Worm (Caenorhabditis elegans) whole organism, L3 larva: ENCODE results near the gene T07F10.5.

Experiments used
- R02D3.7 ChIP-seq: fragments of 150-350 bp; optimal IDR thresholded peaks from 2 replicates; lab custom pipeline; 2014; ENCODE audit warnings: missing biosample characterization, missing genetic modification characterization
- ZK546.5 ChIP-seq: sonication (generic microtip); optimal IDR thresholded peaks from 2 replicates; lab custom pipeline; 2017; ENCODE audit warnings: missing biosample characterization, missing genetic modification characterization
- ama-1 ChIP-seq: fragments of 150-350 bp; optimal IDR thresholded peaks from 2 replicates; lab custom pipeline; 2018
- ceh-28 ChIP-seq: fragments of 150-350 bp; optimal IDR thresholded peaks from 2 replicates; lab custom pipeline; 2014; ENCODE audit warnings: missing biosample characterization, missing genetic modification reagents, missing genetic modification characterization
- ceh-82 ChIP-seq: fragments of 150-350 bp; optimal IDR thresholded peaks from 2 replicates; lab custom pipeline; 2014; ENCODE audit warnings: missing biosample characterization, missing genetic modification characterization
- ceh-9 ChIP-seq: sonication (generic microtip); optimal IDR thresholded peaks from 2 replicates; lab custom pipeline; 2018; ENCODE audit warnings: missing biosample characterization, missing genetic modification characterization
- daf-12 ChIP-seq: fragments of 150-350 bp; optimal IDR thresholded peaks from 2 replicates; lab custom pipeline; 2014; ENCODE audit warnings: missing biosample characterization, missing genetic modification reagents, missing genetic modification characterization
- egl-27 ChIP-seq: sonication (generic microtip); optimal IDR thresholded peaks from 4 replicates; lab custom pipeline; 2017; ENCODE audit warnings: missing biosample characterization, missing genetic modification reagents, missing genetic modification characterization
- elt-1 ChIP-seq: fragments of 150-350 bp; optimal IDR thresholded peaks from 2 replicates; lab custom pipeline; 2014; ENCODE audit warnings: missing biosample characterization, missing genetic modification characterization
- elt-3 ChIP-seq, 3 experiments: fragments of 150-350 bp in 1 of 3; sonication (generic microtip) in 2 of 3; optimal IDR thresholded peaks; 2 replicates in 2 of 3; 4 replicates in 1 of 3; lab custom pipeline; 2014 to 2017; ENCODE audit warnings: missing biosample characterization in 3 of 3, missing genetic modification characterization in 3 of 3
- eor-1 ChIP-seq, 2 experiments: fragments of 150-350 bp; optimal IDR thresholded peaks; 2 replicates each; lab custom pipeline; 2014 to 2018; ENCODE audit warnings: missing biosample characterization in 2 of 2, missing genetic modification characterization in 2 of 2
- fkh-10 ChIP-seq: sonication (generic microtip); optimal IDR thresholded peaks from 2 replicates; lab custom pipeline; 2017; ENCODE audit warnings: missing biosample characterization, missing genetic modification reagents, missing genetic modification characterization
- fkh-2 ChIP-seq: fragments of 150-350 bp; optimal IDR thresholded peaks from 2 replicates; lab custom pipeline; 2014; ENCODE audit warnings: missing biosample characterization, missing genetic modification reagents, missing genetic modification characterization
- fos-1 ChIP-seq: fragments of 150-350 bp; optimal IDR thresholded peaks from 2 replicates; lab custom pipeline; 2014; ENCODE audit warnings: missing biosample characterization, missing genetic modification characterization
- hmg-11 ChIP-seq: sonication (generic microtip); optimal IDR thresholded peaks from 2 replicates; lab custom pipeline; 2016; ENCODE audit warnings: missing genetic modification characterization, missing compliant biosample characterization
- jun-1 ChIP-seq: fragments of 150-350 bp; optimal IDR thresholded peaks from 2 replicates; lab custom pipeline; 2014; ENCODE audit warnings: missing biosample characterization, missing genetic modification reagents, missing genetic modification characterization
- lin-39 ChIP-seq: fragments of 150-350 bp; optimal IDR thresholded peaks from 2 replicates; lab custom pipeline; 2018; ENCODE audit warnings: missing biosample characterization, missing genetic modification reagents, missing genetic modification characterization
- lsy-12 ChIP-seq: sonication (generic microtip); optimal IDR thresholded peaks from 2 replicates; lab custom pipeline; 2016; ENCODE audit warnings: mild to moderate bottlenecking, missing genetic modification characterization, missing compliant biosample characterization
- mdl-1 ChIP-seq: fragments of 150-350 bp; optimal IDR thresholded peaks from 2 replicates; lab custom pipeline; 2014; ENCODE audit warnings: missing biosample characterization, missing genetic modification characterization
- mml-1 ChIP-seq: fragments of 150-350 bp; sonication (generic microtip); optimal IDR thresholded peaks from 3 replicates; lab custom pipeline; 2014; ENCODE audit warnings: missing biosample characterization, missing genetic modification characterization
- nhr-11 ChIP-seq: fragments of 150-350 bp; optimal IDR thresholded peaks from 2 replicates; lab custom pipeline; 2014; ENCODE audit warnings: missing biosample characterization, missing genetic modification characterization
- nhr-25 ChIP-seq: sonication (generic microtip); optimal IDR thresholded peaks from 2 replicates; lab custom pipeline; 2017; ENCODE audit warnings: missing biosample characterization, missing genetic modification characterization
- nhr-43 ChIP-seq: sonication (generic microtip); optimal IDR thresholded peaks from 2 replicates; lab custom pipeline; 2016; ENCODE audit warnings: mild to moderate bottlenecking, missing genetic modification characterization, missing compliant biosample characterization; ENCODE audit not compliant: poor library complexity, severe bottlenecking
- nhr-67 ChIP-seq: fragments of 150-350 bp; optimal IDR thresholded peaks from 2 replicates; lab custom pipeline; 2014; ENCODE audit warnings: missing biosample characterization, missing genetic modification characterization
- pqm-1 ChIP-seq: fragments of 150-350 bp; optimal IDR thresholded peaks from 2 replicates; lab custom pipeline; 2017; ENCODE audit warnings: missing biosample characterization, missing genetic modification characterization, inconsistent platforms
- snpc-4 ChIP-seq: fragments of 150-350 bp; optimal IDR thresholded peaks from 2 replicates; lab custom pipeline; 2014; ENCODE audit warnings: missing biosample characterization, missing genetic modification characterization
- unc-39 ChIP-seq: sonication (generic microtip); optimal IDR thresholded peaks from 4 replicates; lab custom pipeline; 2017; ENCODE audit warnings: missing biosample characterization, missing genetic modification characterization
- unc-62 ChIP-seq: fragments of 150-350 bp; sonication (generic microtip); optimal IDR thresholded peaks from 4 replicates; lab custom pipeline; 2014; ENCODE audit warnings: missing biosample characterization, missing genetic modification reagents, missing genetic modification characterization
- zag-1 ChIP-seq: fragments of 150-350 bp; optimal IDR thresholded peaks from 2 replicates; lab custom pipeline; 2014; ENCODE audit warnings: missing biosample characterization, missing genetic modification characterization
- ztf-11 ChIP-seq: fragments of 150-350 bp; optimal IDR thresholded peaks from 2 replicates; lab custom pipeline; 2014; ENCODE audit warnings: missing biosample characterization, missing genetic modification characterization

Gene T07F10.5

ce11 chrV:12881396-12881795 lies 15.7 kb downstream of the T07F10.5 start:
- TF ChIP-seq ztf-11 (tag; lab: Kevin White, UChicago) (no peak), nhr-25 (peak; percentile 5), egl-27 (tag; lab: Kevin White, UChicago) (no peak), unc-39 (tag; lab: Kevin White, UChicago) (no peak)

- no peak for TF ChIP-seq fkh-2
- no peak for TF ChIP-seq nhr-43 (tag; lab: Kevin White, UChicago)
- no peak for TF ChIP-seq snpc-4 (tag; lab: Kevin White, UChicago)
- no peak for TF ChIP-seq elt-3 (tag; optimal IDR thresholded peaks at IDR 0.05; lab: Kevin White, UChicago)
- no peak for TF ChIP-seq nhr-25
- no peak for TF ChIP-seq mml-1
- no peak for TF ChIP-seq eor-1 (tag; optimal IDR thresholded peaks at IDR 0.05; lab: Kevin White, UChicago)
- TF ChIP-seq ama-1 (lab: Kevin White, UChicago), result no peak
- no peak for TF ChIP-seq fkh-10 (GFP tag; lab: Kevin White, UChicago)
- no peak for TF ChIP-seq daf-12 (tag; lab: Kevin White, UChicago)
- TF ChIP-seq zag-1 (tag; lab: Kevin White, UChicago), result no peak
- TF ChIP-seq ceh-9 (tag; lab: Kevin White, UChicago), result no peak
These were observed 16.7 kb downstream of the T07F10.5 start for ce11 chrV:12882370-12882769.

DNA sequence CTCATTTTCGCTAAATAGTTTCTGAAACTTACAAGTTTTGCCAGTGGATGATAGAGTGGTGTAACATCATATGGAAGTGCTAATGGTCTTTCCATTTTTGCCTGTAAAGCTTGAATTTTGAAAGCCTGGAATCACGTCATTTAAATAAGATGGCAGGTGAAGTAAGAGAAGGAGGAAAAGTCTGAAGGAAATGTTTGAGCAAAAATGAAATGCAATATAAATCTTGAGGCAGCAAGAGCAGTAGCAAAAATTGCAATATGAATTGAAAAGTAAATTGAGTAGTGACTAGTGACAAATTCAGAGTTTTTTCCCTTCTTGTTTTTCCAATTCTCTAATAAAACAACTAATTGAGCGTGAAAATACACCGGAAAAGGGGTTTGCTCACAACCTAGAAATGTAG lies 20.1 kb downstream of the T07F10.5 start, which contains the start of gene glb-24:
TSS of gene glb-24 (minus strand) at position 101 of the 400 bp plus-strand sequence.
- no peak for TF ChIP-seq nhr-67
- TF ChIP-seq ceh-9 (tag; lab: Kevin White, UChicago), result no peak
- TF ChIP-seq jun-1 (tag; lab: Kevin White, UChicago), result no peak
- TF ChIP-seq lsy-12 (tag; lab: Kevin White, UChicago), result no peak
- TF ChIP-seq nhr-11, result no peak
- no peak for TF ChIP-seq lin-39 (tag; lab: Kevin White, UChicago)
- no peak for TF ChIP-seq snpc-4 (tag; lab: Kevin White, UChicago)

ce11 chrV:12895772-12896171 lies 30.1 kb downstream of the T07F10.5 start, which contains the start of gene ttbk-7:
ttbk-7 (minus strand) TSS chrV:12895872.
- TF ChIP-seq ceh-82 (tag; lab: Kevin White, UChicago) (no peak), lin-39 (tag; lab: Kevin White, UChicago) (peak; percentile 38), pqm-1 (no peak), zag-1 (tag; lab: Kevin White, UChicago) (no peak), nhr-67 (no peak), R02D3.7 (tag; lab: Kevin White, UChicago) (no peak), eor-1 (tag; optimal IDR thresholded peaks at IDR 0.05; lab: Kevin White, UChicago) (no peak), elt-1 (tag; lab: Kevin White, UChicago) (no peak)

ce11 chrV:12896850-12897249 lies 31.1 kb downstream of the T07F10.5 start:
- TF ChIP-seq ceh-9 (tag; lab: Kevin White, UChicago) (no peak), ceh-28 (tag; lab: Kevin White, UChicago) (no peak), fos-1 (tag; lab: Kevin White, UChicago) (no peak), fkh-2 (no peak), unc-62 (GFP tag; lab: Kevin White, UChicago) (no peak), lin-39 (tag; lab: Kevin White, UChicago) (no peak), pqm-1 (no peak), R02D3.7 (tag; lab: Kevin White, UChicago) (no peak), daf-12 (tag; lab: Kevin White, UChicago) (no peak), nhr-67 (no peak), hmg-11 (no peak), ZK546.5 (tag; lab: Kevin White, UChicago) (no peak), nhr-43 (tag; lab: Kevin White, UChicago) (no peak), lsy-12 (tag; lab: Kevin White, UChicago) (no peak), mdl-1 (tag; lab: Kevin White, UChicago) (no peak), ztf-11 (tag; lab: Kevin White, UChicago) (no peak)

- TF ChIP-seq mdl-1 (tag; lab: Kevin White, UChicago) (no peak), egl-27 (tag; lab: Kevin White, UChicago) (no peak), zag-1 (tag; lab: Kevin White, UChicago) (no peak), nhr-43 (tag; lab: Kevin White, UChicago) (no peak)
These were observed 31.6 kb downstream of the T07F10.5 start for ce11 chrV:12897338-12897737.
